Fruit fly (Drosophila melanogaster) whole organism, wandering third instar larva: Measurements from ENCODE around the gene CG14835.

ENCODE experiments used
- Abd-B ChIP-seq: fragments of >200 bp; optimal IDR thresholded peaks from 2 replicates; lab custom pipeline; 2017; ENCODE audit warnings: missing biosample characterization, missing genetic modification characterization
- CG32264 ChIP-seq: fragments of 200-800 bp; sonication (Bioruptor generic); optimal IDR thresholded peaks from 2 replicates; lab custom pipeline; 2016; ENCODE audit warnings: missing biosample characterization, missing genetic modification characterization
- CG9705 ChIP-seq: fragments of 200-800 bp; sonication (Bioruptor generic); optimal IDR thresholded peaks from 2 replicates; lab custom pipeline; 2018; ENCODE audit warnings: missing biosample characterization, mild to moderate bottlenecking, missing genetic modification characterization
- CrebA ChIP-seq: fragments of 200-800 bp; sonication (Bioruptor generic); optimal IDR thresholded peaks from 2 replicates; lab custom pipeline; 2016; ENCODE audit warnings: missing biosample characterization, mild to moderate bottlenecking, missing genetic modification characterization, borderline replicate concordance
- Dif ChIP-seq: fragments of 200-275, 200-300 bp; sonication (Bioruptor generic); optimal IDR thresholded peaks from 2 replicates; lab custom pipeline; 2018; ENCODE audit warnings: missing biosample characterization, missing genetic modification characterization; ENCODE audit not compliant: partially characterized antibody
- HLH106 ChIP-seq: fragments of 200-800 bp; optimal IDR thresholded peaks from 3 replicates; lab custom pipeline; 2019; ENCODE audit warnings: missing biosample characterization, mild to moderate bottlenecking, missing genetic modification characterization, moderate library complexity
- Hnf4 ChIP-seq: fragments of 200-800 bp; sonication (Bioruptor generic); optimal IDR thresholded peaks from 2 replicates; lab custom pipeline; 2016; ENCODE audit warnings: missing biosample characterization, mild to moderate bottlenecking, missing genetic modification characterization
- Hr78 ChIP-seq: fragments of >200 bp; optimal IDR thresholded peaks from 2 replicates; lab custom pipeline; 2017; ENCODE audit warnings: missing biosample characterization, missing genetic modification characterization
- Jra ChIP-seq: sonication (Bioruptor generic); optimal IDR thresholded peaks from 2 replicates; lab custom pipeline; 2016; ENCODE audit warnings: missing biosample characterization, missing genetic modification characterization
- Mio ChIP-seq: sonication (Bioruptor generic); optimal IDR thresholded peaks from 2 replicates; lab custom pipeline; 2016; ENCODE audit warnings: missing biosample characterization, missing genetic modification characterization
- Myc ChIP-seq: fragments of >200 bp; optimal IDR thresholded peaks from 2 replicates; lab custom pipeline; 2017
- N ChIP-seq: fragments of >200 bp; optimal IDR thresholded peaks from 2 replicates; lab custom pipeline; 2018; ENCODE audit warnings: missing biosample characterization, missing external identifiers, missing genetic modification characterization
- OdsH ChIP-seq: fragments of 200-800 bp; sonication (Bioruptor generic); optimal IDR thresholded peaks from 2 replicates; lab custom pipeline; 2016; ENCODE audit warnings: missing biosample characterization, mild to moderate bottlenecking, missing genetic modification characterization
- Rel ChIP-seq, 2 experiments: fragments of 200-800 bp; sonication (Bioruptor generic) in 1 of 2; optimal IDR thresholded peaks; 2 replicates in 1 of 2; 3 replicates in 1 of 2; lab custom pipeline; 2016 to 2019; ENCODE audit warnings: mild to moderate bottlenecking in 2 of 2, missing biosample characterization in 2 of 2, missing genetic modification characterization in 2 of 2, moderate library complexity in 1 of 2
- Vsx2 ChIP-seq: fragments of 200-300, 225-300 bp; sonication (Bioruptor generic); optimal IDR thresholded peaks from 2 replicates; lab custom pipeline; 2018; ENCODE audit warnings: missing biosample characterization, missing genetic modification characterization; ENCODE audit not compliant: partially characterized antibody
- br ChIP-seq: fragments of 200-800 bp; sonication (Bioruptor generic); optimal IDR thresholded peaks from 2 replicates; lab custom pipeline; 2016; ENCODE audit warnings: missing biosample characterization, missing genetic modification characterization
- brk ChIP-seq: fragments of 200-800 bp; sonication (Bioruptor generic); optimal IDR thresholded peaks from 2 replicates; lab custom pipeline; 2016; ENCODE audit warnings: missing biosample characterization, mild to moderate bottlenecking, missing genetic modification characterization
- dl ChIP-seq, 2 experiments: fragments of 175-275, 200-275 bp in 1 of 2; fragments of 200-275 bp in 1 of 2; sonication (Bioruptor generic); optimal IDR thresholded peaks; lab custom pipeline; 2018; ENCODE audit warnings: mild to moderate bottlenecking in 2 of 2, missing biosample characterization in 2 of 2, missing genetic modification characterization in 2 of 2, moderate library complexity in 2 of 2; ENCODE audit not compliant: partially characterized antibody in 2 of 2, insufficient read depth in 1 of 2
- dmrt93B ChIP-seq: fragments of 200-800 bp; sonication (Bioruptor generic); optimal IDR thresholded peaks from 2 replicates; lab custom pipeline; 2018; ENCODE audit warnings: missing biosample characterization, mild to moderate bottlenecking, missing genetic modification characterization
- dsf ChIP-seq: sonication (Bioruptor generic); optimal IDR thresholded peaks from 2 replicates; lab custom pipeline; 2016; ENCODE audit warnings: missing biosample characterization, missing genetic modification characterization, borderline replicate concordance
- ey ChIP-seq: fragments of 200-800 bp; sonication (Bioruptor generic); optimal IDR thresholded peaks from 2 replicates; lab custom pipeline; 2016; ENCODE audit warnings: missing biosample characterization, missing genetic modification characterization
- foxo ChIP-seq, 2 experiments: fragments of 200-800 bp; sonication (Bioruptor generic); optimal IDR thresholded peaks; 2 replicates in 1 of 2; 3 replicates in 1 of 2; lab custom pipeline; 2016 to 2017; ENCODE audit warnings: missing biosample characterization in 2 of 2, missing genetic modification characterization in 2 of 2
- fru ChIP-seq: fragments of 200-800 bp; sonication (Bioruptor generic); optimal IDR thresholded peaks from 3 replicates; lab custom pipeline; 2016; ENCODE audit warnings: missing biosample characterization, mild to moderate bottlenecking, missing genetic modification characterization
- lola ChIP-seq: fragments of >200 bp; optimal IDR thresholded peaks from 2 replicates; lab custom pipeline; 2017; ENCODE audit warnings: missing biosample characterization, missing genetic modification characterization
- pan ChIP-seq: fragments of >200 bp; optimal IDR thresholded peaks from 2 replicates; lab custom pipeline; 2017
- psq ChIP-seq: fragments of 200-800 bp; sonication (Bioruptor generic); optimal IDR thresholded peaks from 3 replicates; lab custom pipeline; 2017; ENCODE audit warnings: missing biosample characterization, mild to moderate bottlenecking, missing genetic modification characterization, moderate library complexity
- sage ChIP-seq: fragments of 200-800 bp; sonication (Bioruptor generic); optimal IDR thresholded peaks from 2 replicates; lab custom pipeline; 2016; ENCODE audit warnings: missing biosample characterization, mild to moderate bottlenecking, missing genetic modification characterization
- tai ChIP-seq: sonication (Bioruptor generic); optimal IDR thresholded peaks from 2 replicates; lab custom pipeline; 2016; ENCODE audit warnings: missing biosample characterization, missing genetic modification characterization
- usp ChIP-seq: fragments of >200 bp; optimal IDR thresholded peaks from 2 replicates; lab custom pipeline; 2017; ENCODE audit warnings: missing biosample characterization, missing genetic modification characterization
- woc ChIP-seq: sonication (Bioruptor generic); optimal IDR thresholded peaks from 2 replicates; lab custom pipeline; 2016; ENCODE audit warnings: missing biosample characterization, mild to moderate bottlenecking, missing genetic modification characterization

The CG14835 gene

DNA sequence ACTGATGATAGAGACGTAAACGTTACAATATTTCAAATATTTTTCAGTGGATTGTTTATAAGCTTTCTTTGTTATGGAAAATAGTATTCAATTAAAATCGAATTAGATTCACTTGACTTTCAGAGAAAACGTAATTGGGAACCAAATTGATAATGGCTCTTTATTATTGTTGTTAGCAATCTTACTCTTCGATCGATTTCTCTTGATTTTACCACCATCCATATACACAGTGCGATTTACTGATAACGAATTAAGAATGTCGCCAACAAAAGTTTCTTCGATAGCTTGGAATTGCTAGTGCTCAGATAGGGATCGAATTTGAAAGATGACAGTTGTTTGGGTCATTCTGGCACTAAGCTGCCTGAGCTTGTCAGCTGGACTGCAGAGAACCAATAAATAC is 37.5 kb downstream of the CG14835 start, which contains the start of gene CG18417:
CG18417 (plus strand) TSS at position 301 of the 400 bp plus-strand sequence.
- TF ChIP-seq Abd-B (GFP tag; lab: Kevin White, UChicago): no peak
- TF ChIP-seq woc: no peak
- TF ChIP-seq CG9705: no peak
- TF ChIP-seq, all 38 proteins: peak for 0

DNA sequence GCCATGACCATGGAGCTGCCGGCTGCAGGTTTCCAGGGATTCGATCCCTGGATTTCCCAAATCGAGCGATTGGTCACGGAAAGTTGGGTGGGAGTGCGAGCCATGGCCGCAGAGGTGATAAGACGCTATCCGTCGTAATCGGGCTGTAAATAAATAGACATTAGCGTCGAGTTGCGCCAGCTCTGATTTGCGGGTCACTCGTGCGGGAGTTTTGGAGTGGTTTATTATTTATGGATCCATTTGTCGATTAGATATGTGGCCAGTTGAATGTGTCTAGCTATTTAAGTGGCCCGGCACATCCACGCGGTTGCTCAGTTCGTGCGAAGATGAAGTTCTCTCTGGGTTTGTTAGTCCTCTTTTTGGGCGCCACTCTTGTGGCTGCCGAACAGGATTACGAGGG is 39.3 kb downstream of the CG14835 start, which contains the start of gene CG8562:
CG8562 (plus strand) TSS at position 307 of the 400 bp plus-strand sequence.
- TF ChIP-seq Mio (no peak), CrebA (GFP tag; lab: Kevin White, UChicago) (no peak), Abd-B (GFP tag; lab: Kevin White, UChicago) (no peak), Dif (GFP tag; lab: Kevin White, UChicago) (no peak), Rel (GFP tag; optimal IDR thresholded peaks at IDR 0.05; lab: Kevin White, UChicago) (no peak), Rel (tag; optimal IDR thresholded peaks at IDR 0.05; lab: Kevin White, UChicago) (no peak), br (no peak), fru (GFP tag; lab: Kevin White, UChicago) (no peak)

DNA sequence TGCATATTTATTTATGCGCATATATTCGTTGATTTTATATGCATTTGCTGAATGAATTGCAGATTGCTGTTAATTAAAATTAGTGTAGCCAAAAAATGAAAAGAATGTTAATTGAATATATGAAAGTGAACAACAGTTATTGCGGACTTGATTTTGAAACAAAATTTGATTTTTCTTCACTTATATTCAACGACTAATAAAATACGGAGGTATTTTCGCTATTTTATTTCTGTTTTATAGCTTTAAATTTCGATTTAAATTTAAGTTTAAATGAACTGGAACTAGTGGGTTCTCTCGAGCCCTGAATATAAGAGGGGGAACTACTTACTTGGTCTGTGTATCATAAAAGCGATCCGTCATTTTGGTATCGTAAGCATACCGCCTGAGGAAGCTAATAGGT is 41.2 kb downstream of the CG14835 start, which contains the start of gene CG32379:
CG32379 (plus strand) TSS at position 301 of the 400 bp plus-strand sequence.
- TF ChIP-seq woc (no peak), brk (GFP tag; lab: Kevin White, UChicago) (no peak), fru (GFP tag; lab: Kevin White, UChicago) (no peak), Jra (GFP tag; lab: Kevin White, UChicago) (no peak), dmrt93B (GFP tag; lab: Kevin White, UChicago) (no peak), usp (no peak), sage (GFP tag; lab: Kevin White, UChicago) (no peak), dl (GFP tag; optimal IDR thresholded peaks at IDR 0.05; lab: Kevin White, UChicago; ENCODE audit: insufficient read depth in 1 of 2, partially characterized antibody in 2 of 2) (no peak)

DNA sequence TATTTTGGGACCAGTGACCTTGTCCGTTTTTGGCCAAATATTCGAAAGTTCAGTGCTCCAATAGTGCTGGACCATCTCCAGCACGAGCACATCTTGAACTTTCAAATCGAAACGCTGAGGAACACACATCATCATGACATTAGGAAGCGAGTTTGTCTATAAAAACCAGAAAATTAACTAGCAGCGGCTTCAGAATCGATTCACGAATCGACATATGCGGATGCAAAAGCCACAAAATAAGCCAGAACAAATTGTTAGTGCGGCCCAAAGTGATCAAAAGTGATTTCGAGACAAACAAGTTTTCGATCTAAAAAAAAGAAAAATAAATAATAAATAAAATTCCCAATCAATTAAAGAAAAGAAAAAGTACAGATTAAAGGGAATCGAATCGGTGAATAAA is 46.8 kb downstream of the CG14835 start, which contains the start of gene CG8563:
CG8563 (plus strand) TSS at position 301 of the 400 bp plus-strand sequence.
- TF ChIP-seq Jra (GFP tag; lab: Kevin White, UChicago): no peak
- no peak for TF ChIP-seq N
- TF ChIP-seq fru (GFP tag; lab: Kevin White, UChicago): no peak
- no peak for TF ChIP-seq psq (GFP tag; lab: Kevin White, UChicago)
- TF ChIP-seq dsf (GFP tag; lab: Kevin White, UChicago): no peak
- no peak for TF ChIP-seq CrebA (GFP tag; lab: Kevin White, UChicago)
- TF ChIP-seq Myc (lab: Kevin White, UChicago): no peak
- no peak for TF ChIP-seq HLH106
- no peak for TF ChIP-seq foxo (GFP tag; optimal IDR thresholded peaks at IDR 0.05; lab: Kevin White, UChicago)
- no peak for TF ChIP-seq CG32264
- no peak for TF ChIP-seq tai (GFP tag; lab: Kevin White, UChicago)
- TF ChIP-seq sage (GFP tag; lab: Kevin White, UChicago): no peak
- TF ChIP-seq Vsx2 (GFP tag; lab: Kevin White, UChicago): no peak
- no peak for TF ChIP-seq Dif (GFP tag; lab: Kevin White, UChicago)
- TF ChIP-seq Mio: no peak

DNA sequence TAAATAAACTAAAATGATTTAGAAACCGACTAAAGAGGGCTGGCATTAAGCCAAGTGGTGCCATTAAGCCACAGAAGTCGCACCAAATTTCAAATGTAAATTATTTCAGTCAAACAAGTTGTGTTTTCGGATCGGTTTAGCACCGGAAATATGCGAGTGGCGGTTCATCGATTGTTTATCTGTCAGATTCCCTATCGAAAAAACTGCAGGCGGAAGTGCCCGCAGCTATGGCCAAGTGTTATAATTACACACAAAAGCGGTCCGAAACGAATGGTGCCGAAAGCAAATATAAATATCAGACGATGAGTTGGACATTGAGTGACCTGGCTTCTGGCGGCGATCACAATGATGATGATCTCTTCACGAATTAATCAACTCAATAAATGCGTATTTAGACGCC is 47.3 kb downstream of the CG14835 start:
- TF ChIP-seq Mio (no peak), ey (GFP tag; lab: Kevin White, UChicago) (no peak), OdsH (GFP tag; lab: Kevin White, UChicago) (no peak), Myc (lab: Kevin White, UChicago) (no peak), HLH106 (no peak), Abd-B (GFP tag; lab: Kevin White, UChicago) (no peak), lola (GFP tag; lab: Kevin White, UChicago) (no peak), psq (GFP tag; lab: Kevin White, UChicago) (no peak), N (no peak), fru (GFP tag; lab: Kevin White, UChicago) (no peak), Jra (GFP tag; lab: Kevin White, UChicago) (no peak), dl (GFP tag; optimal IDR thresholded peaks at IDR 0.05; lab: Kevin White, UChicago; ENCODE audit: insufficient read depth in 1 of 2, partially characterized antibody in 2 of 2) (no peak), Hr78 (GFP tag; lab: Kevin White, UChicago) (no peak), pan (lab: Kevin White, UChicago) (no peak), brk (GFP tag; lab: Kevin White, UChicago) (no peak), Hnf4 (GFP tag; lab: Kevin White, UChicago) (no peak), Vsx2 (GFP tag; lab: Kevin White, UChicago) (no peak), usp (no peak)
